Worm (Caenorhabditis elegans) whole organism, early embryonic: ENCODE results near the gene Y37E11AM.4.

Experiments
- ets-7 ChIP-seq: sonication (generic microtip); optimal IDR thresholded peaks from 2 replicates; lab custom pipeline; 2016; ENCODE audit warnings: missing genotype, missing genetic modification characterization, missing compliant biosample characterization
- pes-1 ChIP-seq: fragments of 200-800 bp; sonication (Bioruptor generic); IDR thresholded peaks from 2 replicates; pipeline ENCODE4 v1.3.6; 2022; ENCODE audit warnings: missing genetic modification reagents, missing genetic modification characterization, missing compliant biosample characterization

DNA sequence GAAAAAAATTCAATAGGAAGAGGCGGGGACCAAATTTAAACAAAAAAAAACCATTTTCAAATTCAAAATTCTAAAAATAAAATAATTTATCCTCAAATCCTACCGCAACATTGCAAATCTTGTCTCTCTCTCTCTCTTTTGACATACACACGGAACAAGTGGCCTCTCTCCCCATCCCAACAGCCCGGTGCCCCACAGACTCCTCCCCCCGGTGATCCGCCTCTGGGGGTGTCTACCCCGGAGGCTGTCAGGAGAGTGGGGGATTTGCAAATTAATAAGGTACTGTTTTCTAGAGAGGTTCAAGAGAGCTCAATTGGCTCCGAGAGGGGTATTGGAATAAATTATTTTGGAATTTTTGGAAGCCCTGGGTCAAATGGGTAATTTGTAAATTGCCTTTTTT is 45.2 kb upstream of the Y37E11AM.4 start:
- TF ChIP-seq ets-7: no peak
- TF ChIP-seq pes-1 (GFP tag; lab: Robert Waterston, UW): no peak
